Fruit fly (Drosophila melanogaster) whole organism, prepupa: ENCODE results near the gene PAN3.

Source experiments
- CG10631 ChIP-seq: fragments of 200-800 bp; sonication (Bioruptor generic); optimal IDR thresholded peaks from 2 replicates; lab custom pipeline; 2016; ENCODE audit warnings: missing biosample characterization, missing genetic modification characterization
- CG10669 ChIP-seq: fragments of 200-800 bp; sonication (Bioruptor generic); optimal IDR thresholded peaks from 3 replicates; lab custom pipeline; 2018; ENCODE audit warnings: missing biosample characterization, mild to moderate bottlenecking, missing genetic modification characterization, moderate library complexity
- CG11762 ChIP-seq: fragments of 200-800 bp; sonication (Bioruptor generic); optimal IDR thresholded peaks from 3 replicates; lab custom pipeline; 2016; ENCODE audit warnings: missing biosample characterization, missing genetic modification characterization; ENCODE audit not compliant: insufficient read depth
- CG11902 ChIP-seq: fragments of 200-800 bp; sonication (Bioruptor generic); optimal IDR thresholded peaks from 3 replicates; lab custom pipeline; 2016; ENCODE audit warnings: missing biosample characterization, missing genetic modification characterization
- CG15336 ChIP-seq: fragments of 200-800 bp; sonication (Bioruptor generic); IDR thresholded peaks from 2 replicates; pipeline ENCODE4 v1.3.6; 2022; ENCODE audit warnings: missing biosample characterization, missing genetic modification characterization
- CG1621 ChIP-seq: fragments of 200-800 bp; sonication (Bioruptor generic); optimal IDR thresholded peaks from 3 replicates; lab custom pipeline; 2018; ENCODE audit warnings: missing biosample characterization, mild to moderate bottlenecking, missing genetic modification characterization
- CG3032 ChIP-seq: fragments of 200-800 bp; optimal IDR thresholded peaks from 2 replicates; lab custom pipeline; 2019; ENCODE audit warnings: missing biosample characterization, mild to moderate bottlenecking, missing genetic modification characterization, moderate library complexity
- CG31627 ChIP-seq: fragments of 200-800 bp; sonication (Bioruptor generic); optimal IDR thresholded peaks from 3 replicates; lab custom pipeline; 2016; ENCODE audit warnings: missing biosample characterization, missing genetic modification characterization
- CG32006 ChIP-seq: fragments of 200-800 bp; sonication (Bioruptor generic); optimal IDR thresholded peaks from 3 replicates; lab custom pipeline; 2017; ENCODE audit warnings: missing biosample characterization, mild to moderate bottlenecking, missing genetic modification characterization
- CG3919 ChIP-seq: fragments of 200-800 bp; sonication (Bioruptor generic); optimal IDR thresholded peaks from 3 replicates; lab custom pipeline; 2016; ENCODE audit warnings: missing biosample characterization, missing genetic modification characterization
- CG6163 ChIP-seq: fragments of 200-800 bp; sonication (Bioruptor generic); IDR thresholded peaks from 3 replicates; pipeline ENCODE4 v1.3.6; 2022; ENCODE audit warnings: missing biosample characterization, missing genetic modification characterization
- CG6276 ChIP-seq: fragments of 200-800 bp; sonication (Bioruptor generic); optimal IDR thresholded peaks from 2 replicates; lab custom pipeline; 2017; ENCODE audit warnings: missing biosample characterization, mild to moderate bottlenecking, missing genetic modification characterization
- CG6792 ChIP-seq: fragments of 200-800 bp; sonication (Bioruptor generic); optimal IDR thresholded peaks from 3 replicates; lab custom pipeline; 2016; ENCODE audit warnings: missing biosample characterization, missing genetic modification characterization
- CG6808 ChIP-seq: fragments of 200-800 bp; sonication (Bioruptor generic); optimal IDR thresholded peaks from 3 replicates; lab custom pipeline; 2017; ENCODE audit warnings: missing biosample characterization, missing genetic modification characterization, mild to moderate bottlenecking, moderate library complexity, missing genetic modification reagents
- CG8119 ChIP-seq: fragments of 200-800 bp; sonication (Bioruptor generic); IDR thresholded peaks from 3 replicates; pipeline ENCODE4 v1.3.6; 2022; ENCODE audit warnings: missing biosample characterization, missing genetic modification characterization
- CG8632 ChIP-seq: fragments of 200-800 bp; sonication (Bioruptor generic); optimal IDR thresholded peaks from 3 replicates; lab custom pipeline; 2016; ENCODE audit warnings: missing biosample characterization, missing genetic modification characterization
- Eip75B ChIP-seq: fragments of 200-800 bp; sonication (Bioruptor generic); optimal IDR thresholded peaks from 3 replicates; lab custom pipeline; 2016; ENCODE audit warnings: missing biosample characterization, missing genetic modification characterization
- Eip78C ChIP-seq: fragments of 200-800 bp; sonication (Bioruptor generic); peaks from one replicate; lab custom pipeline; 2016; ENCODE audit warnings: missing biosample characterization, missing genetic modification characterization
- Eip93F ChIP-seq: fragments of 200-800 bp; sonication (Bioruptor generic); optimal IDR thresholded peaks from 2 replicates; lab custom pipeline; 2016; ENCODE audit warnings: missing biosample characterization, mild to moderate bottlenecking, missing genetic modification characterization
- Ets21C ChIP-seq: fragments of 200-800 bp; sonication (Bioruptor generic); optimal IDR thresholded peaks from 3 replicates; lab custom pipeline; 2016; ENCODE audit warnings: missing biosample characterization, missing genetic modification characterization
- Ets96B ChIP-seq: fragments of 200-800 bp; optimal IDR thresholded peaks from 2 replicates; lab custom pipeline; 2019; ENCODE audit warnings: missing biosample characterization, mild to moderate bottlenecking, missing genetic modification characterization, moderate library complexity
- Gug ChIP-seq: fragments of 200-800 bp; sonication (Bioruptor generic); IDR thresholded peaks from 2 replicates; pipeline ENCODE4 v1.3.6; 2022; ENCODE audit warnings: missing biosample characterization, missing genetic modification characterization
- Hr38 ChIP-seq: sonication (Bioruptor generic); optimal IDR thresholded peaks from 2 replicates; lab custom pipeline; 2016; ENCODE audit warnings: missing biosample characterization, missing genetic modification characterization
- Hr4 ChIP-seq: fragments of 200-800 bp; sonication (Bioruptor generic); optimal IDR thresholded peaks from 3 replicates; lab custom pipeline; 2016; ENCODE audit warnings: missing biosample characterization, missing genetic modification characterization
- Lpt ChIP-seq: fragments of 200-800 bp; sonication (Bioruptor generic); optimal IDR thresholded peaks from 3 replicates; lab custom pipeline; 2016; ENCODE audit warnings: missing biosample characterization, missing genetic modification characterization
- Met ChIP-seq: fragments of 200-800 bp; sonication (Bioruptor generic); optimal IDR thresholded peaks from 3 replicates; lab custom pipeline; 2016; ENCODE audit warnings: missing biosample characterization, missing genetic modification characterization
- Sox14 ChIP-seq: fragments of 200-800 bp; sonication (Bioruptor generic); optimal IDR thresholded peaks from 3 replicates; lab custom pipeline; 2016; ENCODE audit warnings: missing biosample characterization, missing genetic modification characterization
- Sox15 ChIP-seq: fragments of 200-800 bp; sonication (Bioruptor generic); optimal IDR thresholded peaks from 3 replicates; lab custom pipeline; 2016; ENCODE audit warnings: missing biosample characterization, missing genetic modification characterization
- achi ChIP-seq: fragments of 200-800 bp; sonication (Bioruptor generic); optimal IDR thresholded peaks from 3 replicates; lab custom pipeline; 2016; ENCODE audit warnings: missing biosample characterization, missing genetic modification characterization
- acj6 ChIP-seq: fragments of 200-800 bp; sonication (Bioruptor generic); optimal IDR thresholded peaks from 3 replicates; lab custom pipeline; 2016; ENCODE audit warnings: missing biosample characterization, missing genetic modification characterization
- cyc ChIP-seq: fragments of 200-800 bp; sonication (Bioruptor generic); optimal IDR thresholded peaks from 3 replicates; lab custom pipeline; 2016; ENCODE audit warnings: missing biosample characterization, missing genetic modification characterization
- eg ChIP-seq: fragments of 200-800 bp; sonication (Bioruptor generic); IDR thresholded peaks from 3 replicates; pipeline ENCODE4 v1.3.6; 2022; ENCODE audit warnings: missing biosample characterization, missing genetic modification characterization
- esn ChIP-seq: fragments of 200-800 bp; sonication (Bioruptor generic); optimal IDR thresholded peaks from 2 replicates; lab custom pipeline; 2016; ENCODE audit warnings: missing biosample characterization, mild to moderate bottlenecking, missing genetic modification characterization, moderate library complexity
- fd85E ChIP-seq: fragments of 200-800 bp; sonication (Bioruptor generic); optimal IDR thresholded peaks from 3 replicates; lab custom pipeline; 2016; ENCODE audit warnings: missing biosample characterization, missing genetic modification characterization
- fkh ChIP-seq: fragments of 200-800 bp; sonication (Bioruptor generic); optimal IDR thresholded peaks from 3 replicates; lab custom pipeline; 2017; ENCODE audit warnings: missing biosample characterization, mild to moderate bottlenecking, missing genetic modification characterization, moderate library complexity
- lz ChIP-seq: fragments of 200-800 bp; sonication (Bioruptor generic); optimal IDR thresholded peaks from 3 replicates; lab custom pipeline; 2016; ENCODE audit warnings: missing biosample characterization, missing genetic modification characterization
- spab ChIP-seq: fragments of 200-800 bp; sonication (Bioruptor generic); optimal IDR thresholded peaks from 2 replicates; lab custom pipeline; 2017; ENCODE audit warnings: missing biosample characterization, mild to moderate bottlenecking, missing genetic modification characterization, missing genetic modification reagents
- svp ChIP-seq: fragments of 200-800 bp; sonication (Bioruptor generic); peaks from one replicate; lab custom pipeline; 2016; ENCODE audit warnings: missing biosample characterization, missing genetic modification characterization
- topi ChIP-seq: fragments of 200-800 bp; sonication (Bioruptor generic); optimal IDR thresholded peaks from 3 replicates; lab custom pipeline; 2016; ENCODE audit warnings: missing biosample characterization, missing genetic modification characterization
- vri ChIP-seq: fragments of 200-800 bp; sonication (Bioruptor generic); optimal IDR thresholded peaks from 3 replicates; lab custom pipeline; 2016; ENCODE audit warnings: missing biosample characterization, mild to moderate bottlenecking, missing genetic modification characterization

The PAN3 gene

dm6 chr3L:3052110-3052871 lies 18.6 kb upstream of the PAN3 start, which contains the start of gene CG1271 (continued):
- TF ChIP-seq CG8632 (GFP tag; lab: Kevin White, UChicago) (no peak), CG6792 (GFP tag; lab: Kevin White, UChicago) (peak; percentile 29), CG6808 (GFP tag; lab: Kevin White, UChicago) (no peak), svp (GFP tag; lab: Kevin White, UChicago) (peak; percentile 89), Met (GFP tag; lab: Kevin White, UChicago) (no peak), topi (peak; percentile 63), CG31627 (GFP tag; lab: Kevin White, UChicago) (peak; percentile 64), CG11902 (GFP tag; lab: Kevin White, UChicago) (peak; percentile 35), CG3919 (GFP tag; lab: Kevin White, UChicago) (peak; percentile 69), CG6163 (GFP tag; lab: Robert Waterston, UW) (peak; percentile 38; the same call in 2 of the 3 replicates), fkh (no peak), Eip78C (GFP tag; lab: Kevin White, UChicago) (peak; percentile 76), Gug (GFP tag; lab: Robert Waterston, UW) (no peak), cyc (GFP tag; lab: Kevin White, UChicago) (peak; percentile 58), Eip75B (GFP tag; lab: Kevin White, UChicago) (peak; percentile 39), CG11762 (GFP tag; lab: Kevin White, UChicago) (peak; percentile 26)

dm6 chr3L:3054099-3054498 lies 16.8 kb upstream of the PAN3 start:
- TF ChIP-seq CG6792 (GFP tag; lab: Kevin White, UChicago) (no peak), vri (GFP tag; lab: Kevin White, UChicago) (peak; percentile 93)

- TF ChIP-seq CG8119 (GFP tag; lab: Robert Waterston, UW) (no peak), CG32006 (no peak), Sox14 (GFP tag; lab: Kevin White, UChicago) (no peak)
Observed at dm6 chr3L:3054851-3055250, 16.1 kb upstream of the PAN3 start, which contains the start of gene CG16753. Gene CG16753, plus strand, starts transcription at chr3L:3055079.

- peak; percentile 27 for TF ChIP-seq CG6792 (GFP tag; lab: Kevin White, UChicago)
- TF ChIP-seq Ets21C (GFP tag; lab: Kevin White, UChicago): no peak
- no peak for TF ChIP-seq CG3919 (GFP tag; lab: Kevin White, UChicago)
- TF ChIP-seq esn (GFP tag; lab: Kevin White, UChicago): peak; percentile 39
- peak; percentile 29; the same call in 1 of the 3 replicates for TF ChIP-seq eg
- peak; percentile 29 for TF ChIP-seq Sox14 (GFP tag; lab: Kevin White, UChicago)
- TF ChIP-seq acj6 (GFP tag; lab: Kevin White, UChicago): no peak
- TF ChIP-seq CG10669 (GFP tag; lab: Kevin White, UChicago): no peak
- TF ChIP-seq CG6163 (GFP tag; lab: Robert Waterston, UW): no peak
- peak; percentile 34 for TF ChIP-seq CG15336
- no peak for TF ChIP-seq CG11762 (GFP tag; lab: Kevin White, UChicago)
- TF ChIP-seq Hr38: no peak
- no peak for TF ChIP-seq Lpt
- TF ChIP-seq topi: peak; percentile 2
- TF ChIP-seq svp (GFP tag; lab: Kevin White, UChicago): peak; percentile 78
- TF ChIP-seq CG8119 (GFP tag; lab: Robert Waterston, UW): 0 out of 3 replicates have a peak, but pooled peaks have one; percentile 12
- TF ChIP-seq spab (GFP tag; lab: Kevin White, UChicago): no peak
- peak; percentile 2 for TF ChIP-seq achi
- no peak for TF ChIP-seq fd85E (GFP tag; lab: Kevin White, UChicago)
- peak; percentile 6 for TF ChIP-seq CG3032 (tag; lab: Kevin White, UChicago)
- no peak for TF ChIP-seq CG6276
- no peak for TF ChIP-seq lz (GFP tag; lab: Kevin White, UChicago)
- no peak for TF ChIP-seq Ets96B (tag; lab: Kevin White, UChicago)
- TF ChIP-seq Sox15 (GFP tag; lab: Kevin White, UChicago): no peak
- TF ChIP-seq CG32006: peak; percentile 53
- peak; percentile 78 for TF ChIP-seq Eip78C (GFP tag; lab: Kevin White, UChicago)
- TF ChIP-seq Gug (GFP tag; lab: Robert Waterston, UW): no peak
- TF ChIP-seq CG10631 (GFP tag; lab: Kevin White, UChicago): peak; percentile 27
- TF ChIP-seq CG1621 (tag; lab: Kevin White, UChicago): no peak
- TF ChIP-seq Hr4 (GFP tag; lab: Kevin White, UChicago): peak; percentile 32
- TF ChIP-seq Eip93F (GFP tag; lab: Kevin White, UChicago): no peak
Observed at dm6 chr3L:3058970-3059883, 11.7 kb upstream of the PAN3 start.
